Fruit fly (Drosophila melanogaster) whole organism, embryonic: ENCODE results near the gene Datp.

Source experiments
- Ada2b ChIP-seq: fragments of 200-800 bp; sonication (Bioruptor generic); IDR thresholded peaks from 2 replicates; pipeline ENCODE4 v1.3.6; 2022; ENCODE audit warnings: missing biosample characterization, missing genetic modification characterization
- BEAF-32 ChIP-seq: fragments of 200-800 bp; sonication (Bioruptor generic); optimal IDR thresholded peaks from 3 replicates; lab custom pipeline; 2017; ENCODE audit warnings: missing biosample characterization, missing genetic modification characterization, mild to moderate bottlenecking, moderate library complexity, missing genetic modification reagents
- Bgb ChIP-seq: fragments of 200-800 bp; sonication (Bioruptor generic); IDR thresholded peaks from 2 replicates; pipeline ENCODE4 v1.3.6; 2022; ENCODE audit warnings: missing biosample characterization, missing genetic modification characterization; ENCODE audit not compliant: partially characterized antibody
- CG1024 ChIP-seq: fragments of 200-800 bp; sonication (Bioruptor generic); IDR thresholded peaks from 2 replicates; pipeline ENCODE4 v1.3.6; 2022; ENCODE audit warnings: missing biosample characterization, missing genetic modification characterization
- CG12236 ChIP-seq: fragments of 200-800 bp; sonication (Bioruptor generic); optimal IDR thresholded peaks from 2 replicates; lab custom pipeline; 2016; ENCODE audit warnings: missing biosample characterization, missing genetic modification characterization
- CG13894 ChIP-seq: fragments of 200-800 bp; sonication (Bioruptor generic); optimal IDR thresholded peaks from 3 replicates; lab custom pipeline; 2018; ENCODE audit warnings: missing biosample characterization, mild to moderate bottlenecking, missing genetic modification characterization, moderate library complexity
- CG1529 ChIP-seq: fragments of 200-800 bp; sonication (Bioruptor generic); optimal IDR thresholded peaks from 3 replicates; lab custom pipeline; 2018; ENCODE audit warnings: missing biosample characterization, missing genetic modification characterization
- CG16813 ChIP-seq: fragments of 200-800 bp; sonication (Bioruptor generic); IDR thresholded peaks from 3 replicates; pipeline ENCODE4 v1.3.6; 2022; ENCODE audit warnings: missing biosample characterization, missing genetic modification characterization; ENCODE audit not compliant: partially characterized antibody
- CG18619 ChIP-seq: fragments of 200-800 bp; sonication (Bioruptor generic); optimal IDR thresholded peaks from 3 replicates; lab custom pipeline; 2017; ENCODE audit warnings: missing biosample characterization, mild to moderate bottlenecking, missing genetic modification characterization
- CG2116 ChIP-seq: fragments of 200-800 bp; sonication (Bioruptor generic); optimal IDR thresholded peaks from 3 replicates; lab custom pipeline; 2018; ENCODE audit warnings: missing biosample characterization, mild to moderate bottlenecking, missing genetic modification characterization
- CG2202 ChIP-seq: fragments of 200-800 bp; sonication (Bioruptor generic); optimal IDR thresholded peaks from 2 replicates; lab custom pipeline; 2018; ENCODE audit warnings: missing biosample characterization, mild to moderate bottlenecking, missing genetic modification characterization
- CG30431 ChIP-seq: fragments of 200-800 bp; sonication (Bioruptor generic); optimal IDR thresholded peaks from 2 replicates; lab custom pipeline; 2017; ENCODE audit warnings: missing biosample characterization, missing genetic modification characterization
- CG3407 ChIP-seq: fragments of 200-800 bp; sonication (Bioruptor generic); optimal IDR thresholded peaks from 2 replicates; lab custom pipeline; 2018; ENCODE audit warnings: missing biosample characterization, mild to moderate bottlenecking, missing genetic modification characterization
- CG34376 ChIP-seq: fragments of 200-800 bp; sonication (Bioruptor generic); optimal IDR thresholded peaks from 2 replicates; lab custom pipeline; 2018; ENCODE audit warnings: missing biosample characterization, mild to moderate bottlenecking, missing genetic modification characterization
- CG34422 ChIP-seq: fragments of 200-800 bp; sonication (Bioruptor generic); IDR thresholded peaks from 3 replicates; pipeline ENCODE4 v1.3.6; 2022; ENCODE audit warnings: missing biosample characterization, missing genetic modification characterization
- CG4404 ChIP-seq: fragments of 200-800 bp; sonication (Bioruptor generic); IDR thresholded peaks from 2 replicates; pipeline ENCODE4 v1.3.6; 2022; ENCODE audit warnings: missing biosample characterization, missing genetic modification characterization
- CG7786 ChIP-seq: fragments of 200-800 bp; sonication (Bioruptor generic); optimal IDR thresholded peaks from 2 replicates; lab custom pipeline; 2016; ENCODE audit warnings: missing biosample characterization, missing genetic modification characterization
- CHES-1-like ChIP-seq: fragments of 200-800 bp; sonication (Bioruptor generic); optimal IDR thresholded peaks from 2 replicates; lab custom pipeline; 2016; ENCODE audit warnings: missing biosample characterization, missing genetic modification characterization
- D ChIP-seq, 2 experiments: fragments of 200-800 bp in 1 of 2; fragments of >200 bp in 1 of 2; sonication (Bioruptor generic) in 1 of 2; optimal IDR thresholded peaks; 2 replicates in 1 of 2; 3 replicates in 1 of 2; lab custom pipeline; 2017; ENCODE audit warnings: mild to moderate bottlenecking in 1 of 2, missing biosample characterization in 1 of 2, missing genetic modification characterization in 1 of 2, missing genetic modification reagents in 1 of 2
- Deaf1 ChIP-seq: fragments of 200-800 bp; optimal IDR thresholded peaks from 3 replicates; lab custom pipeline; 2019; ENCODE audit warnings: missing biosample characterization, mild to moderate bottlenecking, missing genetic modification characterization, moderate library complexity
- Dfd ChIP-seq, 2 experiments: fragments of >200 bp; optimal IDR thresholded peaks; 2 replicates each; lab custom pipeline; 2017; ENCODE audit warnings: missing biosample characterization in 2 of 2, missing genetic modification characterization in 2 of 2
- Doc3 ChIP-seq: fragments of 200-800 bp; sonication (Bioruptor generic); IDR thresholded peaks from 3 replicates; pipeline ENCODE4 v1.3.6; 2022; ENCODE audit warnings: missing biosample characterization, missing genetic modification characterization; ENCODE audit not compliant: partially characterized antibody
- Dp ChIP-seq: fragments of 200-800 bp; sonication (Bioruptor generic); optimal IDR thresholded peaks from 2 replicates; lab custom pipeline; 2018; ENCODE audit warnings: missing biosample characterization, mild to moderate bottlenecking, missing genetic modification characterization, moderate library complexity
- E2f1 ChIP-seq: fragments of 200-800 bp; sonication (Bioruptor generic); IDR thresholded peaks from 2 replicates; pipeline ENCODE4 v1.3.6; 2022; ENCODE audit warnings: missing biosample characterization, missing genetic modification characterization
- Eip74EF ChIP-seq, 2 experiments: fragments of 200-800 bp in 1 of 2; fragments of >200 bp in 1 of 2; sonication (Bioruptor generic) in 1 of 2; optimal IDR thresholded peaks; 2 replicates each; lab custom pipeline; 2017 to 2019; ENCODE audit warnings: missing biosample characterization in 2 of 2, missing genetic modification characterization in 2 of 2, mild to moderate bottlenecking in 1 of 2, moderate library complexity in 1 of 2
- H2.0 ChIP-seq: fragments of 200-800 bp; sonication (Bioruptor generic); IDR thresholded peaks from 2 replicates; pipeline ENCODE4 v1.3.6; 2022; ENCODE audit warnings: missing biosample characterization, missing genetic modification characterization
- HLH4C ChIP-seq: fragments of 200-800 bp; sonication (Bioruptor generic); IDR thresholded peaks from 3 replicates; pipeline ENCODE4 v1.3.6; 2022; ENCODE audit warnings: missing biosample characterization, missing genetic modification characterization; ENCODE audit not compliant: partially characterized antibody
- Meics ChIP-seq: fragments of 200-800 bp; sonication (Bioruptor generic); optimal IDR thresholded peaks from 2 replicates; lab custom pipeline; 2017; ENCODE audit warnings: missing biosample characterization, mild to moderate bottlenecking, missing genetic modification characterization
- Optix ChIP-seq: fragments of 200-800 bp; sonication (Bioruptor generic); IDR thresholded peaks from 3 replicates; pipeline ENCODE4 v1.3.6; 2022; ENCODE audit warnings: missing biosample characterization, missing genetic modification characterization
- Ptx1 ChIP-seq: fragments of 200-800 bp; sonication (Bioruptor generic); IDR thresholded peaks from 2 replicates; pipeline ENCODE4 v1.3.6; 2022; ENCODE audit warnings: missing biosample characterization, missing genetic modification characterization
- Rx ChIP-seq: fragments of 200-800 bp; sonication (Bioruptor generic); IDR thresholded peaks from 2 replicates; pipeline ENCODE4 v1.3.6; 2022; ENCODE audit warnings: missing biosample characterization, missing genetic modification characterization
- ac ChIP-seq: fragments of 200-800 bp; sonication (Bioruptor generic); optimal IDR thresholded peaks from 3 replicates; lab custom pipeline; 2017; ENCODE audit warnings: missing biosample characterization, mild to moderate bottlenecking, missing genetic modification characterization
- en ChIP-seq: fragments of 200-800 bp; sonication (Bioruptor generic); optimal IDR thresholded peaks from 2 replicates; lab custom pipeline; 2016; ENCODE audit warnings: missing biosample characterization, missing genetic modification characterization
- esg ChIP-seq: fragments of 200-800 bp; sonication (Bioruptor generic); conservative IDR thresholded peaks from 2 replicates; pipeline ENCODE4 v1.3.6; 2022; ENCODE audit warnings: missing biosample characterization, missing genetic modification characterization
- fu2 ChIP-seq: fragments of 200-800 bp; sonication (Bioruptor generic); optimal IDR thresholded peaks from 2 replicates; lab custom pipeline; 2016; ENCODE audit warnings: missing biosample characterization, missing genetic modification characterization
- hbn ChIP-seq: fragments of 200-800 bp; sonication (Bioruptor generic); IDR thresholded peaks from 2 replicates; pipeline ENCODE4 v1.3.6; 2022; ENCODE audit warnings: missing biosample characterization, missing genetic modification characterization; ENCODE audit not compliant: partially characterized antibody
- hkb ChIP-seq, 2 experiments: fragments of 200-800 bp in 1 of 2; fragments of >200 bp in 1 of 2; sonication (Bioruptor generic) in 1 of 2; IDR thresholded peaks in 1 of 2; optimal IDR thresholded peaks in 1 of 2; 2 replicates each; pipeline versions ENCODE4 v1.3.6 to Lab custom; 2017 to 2022; ENCODE audit warnings: missing biosample characterization in 1 of 2, missing genetic modification characterization in 1 of 2
- hth ChIP-seq: fragments of >200 bp; optimal IDR thresholded peaks from 2 replicates; lab custom pipeline; 2017; ENCODE audit warnings: inconsistent platforms
- ind ChIP-seq: fragments of 200-800 bp; sonication (Bioruptor generic); optimal IDR thresholded peaks from 3 replicates; lab custom pipeline; 2016; ENCODE audit warnings: missing biosample characterization, missing genetic modification characterization
- knrl ChIP-seq: fragments of 200-800 bp; sonication (Bioruptor generic); IDR thresholded peaks from 3 replicates; pipeline ENCODE4 v1.3.6; 2022; ENCODE audit warnings: missing biosample characterization, missing genetic modification characterization; ENCODE audit not compliant: partially characterized antibody
- p53 ChIP-seq: fragments of 200-800 bp; sonication (Bioruptor generic); optimal IDR thresholded peaks from 2 replicates; lab custom pipeline; 2016; ENCODE audit warnings: missing biosample characterization, missing genetic modification characterization
- pho ChIP-seq: fragments of 200-800 bp; sonication (Bioruptor generic); optimal IDR thresholded peaks from 2 replicates; lab custom pipeline; 2016; ENCODE audit warnings: missing biosample characterization, missing genetic modification characterization
- pita ChIP-seq: fragments of 200-800 bp; sonication (Bioruptor generic); optimal IDR thresholded peaks from 2 replicates; lab custom pipeline; 2017; ENCODE audit warnings: missing biosample characterization, mild to moderate bottlenecking, missing genetic modification characterization
- prd ChIP-seq, 3 experiments: fragments of >200 bp in 2 of 3; fragments of 200-800 bp in 1 of 3; sonication (Bioruptor generic) in 1 of 3; optimal IDR thresholded peaks in 2 of 3; IDR thresholded peaks in 1 of 3; 2 replicates in 2 of 3; 3 replicates in 1 of 3; pipeline versions ENCODE4 v1.3.6 to Lab custom; 2017 to 2022; ENCODE audit warnings: missing biosample characterization in 1 of 3, missing genetic modification characterization in 1 of 3
- pum ChIP-seq: fragments of 200-800 bp; sonication (Bioruptor generic); optimal IDR thresholded peaks from 2 replicates; lab custom pipeline; 2016; ENCODE audit warnings: missing biosample characterization, missing genetic modification characterization
- tll ChIP-seq, 2 experiments: fragments of 200-800 bp in 1 of 2; fragments of >200 bp in 1 of 2; sonication (Bioruptor generic) in 1 of 2; optimal IDR thresholded peaks; 2 replicates each; lab custom pipeline; 2017 to 2019; ENCODE audit warnings: missing biosample characterization in 2 of 2, missing genetic modification characterization in 2 of 2, mild to moderate bottlenecking in 1 of 2, moderate library complexity in 1 of 2
- trem ChIP-seq: fragments of 200-800 bp; optimal IDR thresholded peaks from 3 replicates; lab custom pipeline; 2019; ENCODE audit warnings: missing biosample characterization, mild to moderate bottlenecking, missing genetic modification characterization, moderate library complexity
- usp ChIP-seq: fragments of >200 bp; optimal IDR thresholded peaks from 2 replicates; lab custom pipeline; 2017; ENCODE audit warnings: missing biosample characterization, missing genetic modification characterization
- vnd ChIP-seq: fragments of 200-800 bp; sonication (Bioruptor generic); IDR thresholded peaks from 3 replicates; pipeline ENCODE4 v1.3.6; 2022; ENCODE audit warnings: missing biosample characterization, missing genetic modification characterization; ENCODE audit not compliant: partially characterized antibody

Gene Datp

DNA sequence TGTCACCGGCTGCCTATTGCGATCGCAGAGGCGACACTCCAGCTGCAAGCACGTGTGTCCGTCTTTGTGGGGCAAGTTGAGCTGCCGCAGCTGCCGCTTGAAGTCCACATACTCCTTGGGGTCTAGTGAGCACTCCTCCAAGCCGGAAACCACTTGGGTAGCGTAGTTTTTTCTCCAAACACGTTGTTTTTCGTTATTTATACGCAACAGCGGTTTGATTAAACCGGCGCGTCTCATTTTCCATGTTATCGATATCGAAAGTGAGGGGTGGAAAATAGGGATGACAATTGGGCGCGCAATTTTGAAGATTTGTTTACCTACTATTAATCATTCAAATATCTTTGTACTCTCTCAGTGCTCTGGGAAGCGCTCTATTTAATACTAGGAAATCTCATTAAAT, 45.4 kb downstream of the Datp start, which contains the start of gene mtDNA-helicase (continued):
- TF ChIP-seq CG4404 (GFP tag; lab: Robert Waterston, UW), result no peak
- no peak for TF ChIP-seq CG1024 (GFP tag; lab: Robert Waterston, UW)
- TF ChIP-seq usp (GFP tag; lab: Kevin White, UChicago), result no peak
- no peak for TF ChIP-seq CG7786 (GFP tag; lab: Kevin White, UChicago)
- peak; percentile 58 for TF ChIP-seq BEAF-32 (GFP tag; lab: Kevin White, UChicago)
- TF ChIP-seq prd (optimal IDR thresholded peaks at IDR 0.05; lab: Kevin White, UChicago), result no peak
- TF ChIP-seq prd (GFP tag; IDR thresholded peaks at IDR 0.05; lab: Robert Waterston, UW), result no peak
- TF ChIP-seq hth (lab: Kevin White, UChicago), result no peak
- TF ChIP-seq CG1529 (GFP tag; lab: Kevin White, UChicago), result no peak
- no peak for TF ChIP-seq Optix
- peak; percentile 41; the same call in 2 of the 3 replicates for TF ChIP-seq knrl (GFP tag; lab: Robert Waterston, UW)
- TF ChIP-seq hbn (GFP tag; lab: Robert Waterston, UW), result peak; percentile 51; the same call in 1 of the 2 replicates
- TF ChIP-seq Rx (GFP tag; lab: Robert Waterston, UW), result no peak
- no peak for TF ChIP-seq tll (GFP tag; optimal IDR thresholded peaks at IDR 0.05; lab: Kevin White, UChicago)
- no peak for TF ChIP-seq pum (GFP tag; lab: Kevin White, UChicago)
- TF ChIP-seq trem (tag; lab: Kevin White, UChicago), result peak; percentile 1
- no peak for TF ChIP-seq Eip74EF (GFP tag; optimal IDR thresholded peaks at IDR 0.05; lab: Kevin White, UChicago)
- TF ChIP-seq Deaf1 (tag; lab: Kevin White, UChicago), result no peak
- no peak for TF ChIP-seq CG13894 (tag; lab: Kevin White, UChicago)
- TF ChIP-seq Ptx1 (GFP tag; lab: Robert Waterston, UW), result no peak
- TF ChIP-seq Bgb, result peak; percentile 57
- TF ChIP-seq pita (GFP tag; lab: Kevin White, UChicago), result no peak
- no peak for TF ChIP-seq Dfd (GFP tag; optimal IDR thresholded peaks at IDR 0.05; lab: Kevin White, UChicago)
- no peak for TF ChIP-seq H2.0 (GFP tag; lab: Robert Waterston, UW)
- no peak for TF ChIP-seq pho (GFP tag; lab: Kevin White, UChicago)
- no peak for TF ChIP-seq ind (GFP tag; lab: Kevin White, UChicago)
- TF ChIP-seq hkb (optimal IDR thresholded peaks at IDR 0.05; lab: Kevin White, UChicago), result no peak
- TF ChIP-seq hkb (GFP tag; IDR thresholded peaks at IDR 0.05; lab: Robert Waterston, UW), result peak; percentile 35; the same call in 1 of the 2 replicates
- no peak for TF ChIP-seq p53 (GFP tag; lab: Kevin White, UChicago)
- peak; percentile 51; the same call in 1 of the 3 replicates for TF ChIP-seq Doc3 (GFP tag; lab: Robert Waterston, UW)
- no peak for TF ChIP-seq CG3407
- TF ChIP-seq D (optimal IDR thresholded peaks at IDR 0.05; lab: Kevin White, UChicago), result no peak
- no peak for TF ChIP-seq D (GFP tag; optimal IDR thresholded peaks at IDR 0.05; lab: Kevin White, UChicago)
- TF ChIP-seq CG30431 (GFP tag; lab: Kevin White, UChicago), result no peak
- no peak for TF ChIP-seq Meics (GFP tag; lab: Kevin White, UChicago)
- TF ChIP-seq CG34422 (GFP tag; lab: Robert Waterston, UW), result peak; percentile 49; the same call in 2 of the 3 replicates
- no peak for TF ChIP-seq esg
- TF ChIP-seq CG16813 (GFP tag; lab: Robert Waterston, UW), result peak; percentile 38; the same call in 1 of the 3 replicates
- TF ChIP-seq E2f1 (GFP tag; lab: Robert Waterston, UW), result no peak
- TF ChIP-seq Dp, result peak; percentile 86
- TF ChIP-seq CHES-1-like, result peak; percentile 6
- TF ChIP-seq HLH4C, result peak; percentile 59
- TF ChIP-seq fu2, result no peak
- no peak for TF ChIP-seq CG18619 (GFP tag; lab: Kevin White, UChicago)
- TF ChIP-seq Ada2b (GFP tag; lab: Robert Waterston, UW), result no peak
- TF ChIP-seq CG2116 (GFP tag; lab: Kevin White, UChicago), result peak; percentile 94
- TF ChIP-seq CG34376 (GFP tag; lab: Kevin White, UChicago), result peak; percentile 16
- no peak for TF ChIP-seq CG12236 (GFP tag; lab: Kevin White, UChicago)
- TF ChIP-seq ac (GFP tag; lab: Kevin White, UChicago), result no peak
- no peak for TF ChIP-seq en (GFP tag; lab: Kevin White, UChicago)
- no peak for TF ChIP-seq CG2202
- 0 out of 3 replicates have a peak, but pooled peaks have one; percentile 41 for TF ChIP-seq vnd (GFP tag; lab: Robert Waterston, UW)
